Worm (Caenorhabditis elegans) whole organism, late embryonic: ENCODE data around the gene nstp-3.

Experiments
- T23F11.4 ChIP-seq: fragments of 200-800 bp; sonication (Bioruptor generic); optimal IDR thresholded peaks from 2 replicates; lab custom pipeline; 2018; ENCODE audit warnings: mild to moderate bottlenecking, missing genetic modification characterization, missing compliant biosample characterization
- ceh-19 ChIP-seq: fragments of 200-800 bp; sonication (Bioruptor generic); optimal IDR thresholded peaks from 2 replicates; lab custom pipeline; 2018; ENCODE audit warnings: mild to moderate bottlenecking, missing genetic modification characterization, missing compliant biosample characterization
- ceh-48 ChIP-seq: sonication (generic microtip); optimal IDR thresholded peaks from 2 replicates; lab custom pipeline; 2016; ENCODE audit warnings: missing genetic modification characterization, inconsistent platforms, missing compliant biosample characterization
- dve-1 ChIP-seq: sonication (generic microtip); optimal IDR thresholded peaks from 2 replicates; lab custom pipeline; 2017; ENCODE audit warnings: antibody characterized with exemption, mild to moderate bottlenecking, missing genetic modification characterization, missing compliant biosample characterization
- elt-4 ChIP-seq: sonication (generic microtip); optimal IDR thresholded peaks from 2 replicates; lab custom pipeline; 2016; ENCODE audit warnings: missing genetic modification characterization, missing compliant biosample characterization
- fax-1 ChIP-seq: sonication (generic microtip); optimal IDR thresholded peaks from 2 replicates; lab custom pipeline; 2016; ENCODE audit warnings: missing genotype, missing genetic modification characterization, missing compliant biosample characterization
- fkh-10 ChIP-seq: fragments of 150-350 bp; optimal IDR thresholded peaks from 2 replicates; lab custom pipeline; 2014; ENCODE audit warnings: missing biosample characterization, missing genetic modification reagents, missing genetic modification characterization
- hlh-8 ChIP-seq: sonication (generic microtip); optimal IDR thresholded peaks from 2 replicates; lab custom pipeline; 2016; ENCODE audit warnings: missing genotype, missing genetic modification characterization, missing compliant biosample characterization
- pag-3 ChIP-seq: sonication (generic microtip); optimal IDR thresholded peaks from 2 replicates; lab custom pipeline; 2016; ENCODE audit warnings: missing compliant biosample characterization, missing genetic modification characterization, borderline replicate concordance
- pha-4 ChIP-seq: fragments of 150-350 bp; optimal IDR thresholded peaks from 2 replicates; lab custom pipeline; 2018; ENCODE audit warnings: missing biosample characterization, missing genetic modification reagents, missing genetic modification characterization
- sox-4 ChIP-seq: sonication (generic microtip); optimal IDR thresholded peaks from 2 replicates; lab custom pipeline; 2017; ENCODE audit warnings: mild to moderate bottlenecking, missing genetic modification characterization, inconsistent platforms, missing compliant biosample characterization
- ztf-16 ChIP-seq: sonication (generic microtip); optimal IDR thresholded peaks from 2 replicates; lab custom pipeline; 2017; ENCODE audit warnings: missing genetic modification characterization, missing compliant biosample characterization

ce11 chrV:5785372-5785771 lies 12.7 kb downstream of the nstp-3 start, which contains the start of gene F44E7.7:
- TF ChIP-seq elt-4 (tag; lab: Kevin White, UChicago) (no peak), ceh-19 (no peak), hlh-8 (no peak), pag-3 (tag; lab: Kevin White, UChicago) (no peak), pha-4 (tag; lab: Kevin White, UChicago) (no peak), sox-4 (tag; lab: Kevin White, UChicago) (no peak), ceh-48 (tag; lab: Kevin White, UChicago) (no peak), fax-1 (tag; lab: Kevin White, UChicago) (no peak), ztf-16 (tag; lab: Kevin White, UChicago) (no peak), T23F11.4 (GFP tag; lab: Kevin White, UChicago) (no peak), fkh-10 (GFP tag; lab: Kevin White, UChicago) (no peak), dve-1 (tag; lab: Kevin White, UChicago) (no peak)
